Worm (Caenorhabditis elegans) whole organism, early embryonic: Measurements from ENCODE around the gene mdl-1.

Experiments used
- ama-1 ChIP-seq: fragments of 150-350 bp; optimal IDR thresholded peaks from 2 replicates; lab custom pipeline; 2014
- flt-1 ChIP-seq: fragments of 200-800 bp; sonication (Bioruptor generic); IDR thresholded peaks from 2 replicates; pipeline ENCODE4 v1.3.6; 2022; ENCODE audit warnings: missing genetic modification characterization, missing compliant biosample characterization
- hmg-4 ChIP-seq: fragments of 200-800 bp; sonication (Bioruptor generic); optimal IDR thresholded peaks from 2 replicates; lab custom pipeline; 2018; ENCODE audit warnings: mild to moderate bottlenecking, missing genetic modification characterization, missing compliant biosample characterization
- hnd-1 ChIP-seq: sonication (generic microtip); optimal IDR thresholded peaks from 2 replicates; lab custom pipeline; 2016; ENCODE audit warnings: missing genetic modification characterization, missing compliant biosample characterization
- tra-4 ChIP-seq: sonication (generic microtip); optimal IDR thresholded peaks from 2 replicates; lab custom pipeline; 2017; ENCODE audit warnings: missing genetic modification characterization, missing compliant biosample characterization

DNA sequence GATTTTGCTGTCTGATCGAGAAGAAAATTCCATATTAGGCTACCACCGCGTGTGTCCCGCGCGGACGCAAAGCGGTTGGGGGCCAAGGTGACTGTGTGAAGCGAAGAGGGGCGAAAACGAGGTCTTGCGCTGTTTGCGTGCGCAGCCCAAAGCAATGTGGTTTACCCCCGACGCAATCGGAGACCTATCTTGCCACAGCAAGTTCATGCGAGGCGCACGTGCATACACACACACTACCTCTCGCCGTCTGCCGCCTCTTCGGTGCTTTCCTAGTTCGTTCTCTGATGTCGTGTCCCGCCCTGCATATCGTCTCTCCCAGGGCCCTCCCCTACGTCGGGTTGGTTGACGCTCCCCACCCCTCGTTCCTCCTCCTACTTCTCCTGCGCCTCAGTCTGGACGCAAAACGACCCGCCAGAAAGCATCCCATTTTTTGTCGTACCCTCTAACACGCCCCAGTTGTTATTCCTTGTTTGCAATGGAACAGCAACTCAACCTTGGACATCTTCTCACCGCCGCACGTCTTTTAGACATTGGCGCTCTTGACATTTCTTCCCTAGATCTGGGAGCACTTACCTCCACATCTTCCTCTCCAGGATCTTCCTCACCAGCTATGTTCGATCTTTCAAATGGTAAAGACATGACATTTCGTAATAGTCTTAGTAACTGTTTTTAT, at the start of gene mdl-1:
- TF ChIP-seq hmg-4 (GFP tag; lab: Kevin White, UChicago) = peak; percentile 86
- no peak for TF ChIP-seq ama-1
- TF ChIP-seq tra-4 (tag; lab: Kevin White, UChicago) = no peak
- no peak for TF ChIP-seq hnd-1 (tag; lab: Kevin White, UChicago)
- peak; percentile 68 for TF ChIP-seq flt-1 (GFP tag; lab: Robert Waterston, UW)
